Fruit fly (Drosophila melanogaster) whole organism, prepupa: Measurements from ENCODE around the gene CG42830.

ENCODE experiments used
- CG31627 ChIP-seq: fragments of 200-800 bp; sonication (Bioruptor generic); optimal IDR thresholded peaks from 3 replicates; lab custom pipeline; 2016; ENCODE audit warnings: missing biosample characterization, missing genetic modification characterization
- CG9139 ChIP-seq: fragments of 200-800 bp; sonication (Bioruptor generic); optimal IDR thresholded peaks from 3 replicates; lab custom pipeline; 2017; ENCODE audit warnings: missing biosample characterization, mild to moderate bottlenecking, missing genetic modification characterization
- Sox102F ChIP-seq: fragments of 200-800 bp; sonication (Bioruptor generic); optimal IDR thresholded peaks from 2 replicates; lab custom pipeline; 2016; ENCODE audit warnings: missing biosample characterization, mild to moderate bottlenecking, missing genetic modification characterization
- achi ChIP-seq: fragments of 200-800 bp; sonication (Bioruptor generic); optimal IDR thresholded peaks from 3 replicates; lab custom pipeline; 2016; ENCODE audit warnings: missing biosample characterization, missing genetic modification characterization
- svp ChIP-seq: fragments of 200-800 bp; sonication (Bioruptor generic); peaks from one replicate; lab custom pipeline; 2016; ENCODE audit warnings: missing biosample characterization, missing genetic modification characterization
- topi ChIP-seq: fragments of 200-800 bp; sonication (Bioruptor generic); optimal IDR thresholded peaks from 3 replicates; lab custom pipeline; 2016; ENCODE audit warnings: missing biosample characterization, missing genetic modification characterization

- TF ChIP-seq svp (GFP tag; lab: Kevin White, UChicago) (no peak), achi (GFP tag; lab: Kevin White, UChicago) (no peak), topi (GFP tag; lab: Kevin White, UChicago) (no peak), CG31627 (GFP tag; lab: Kevin White, UChicago) (no peak), Sox102F (GFP tag; lab: Kevin White, UChicago) (no peak), CG9139 (GFP tag; lab: Kevin White, UChicago) (no peak)
Measured at dm6 chr2L:17763173-17763572, 49.3 kb downstream of the CG42830 start.
